Fruit fly (Drosophila melanogaster) whole organism, embryonic: ENCODE measurements around the gene VhaM9.7-c.

Experiments used
- CG11504 ChIP-seq: fragments of 200-800 bp; sonication (Bioruptor generic); optimal IDR thresholded peaks from 3 replicates; lab custom pipeline; 2019; ENCODE audit warnings: missing biosample characterization, mild to moderate bottlenecking, missing genetic modification characterization, moderate library complexity
- CG11560 ChIP-seq: fragments of 200-800 bp; sonication (Bioruptor generic); IDR thresholded peaks from 3 replicates; pipeline ENCODE4 v1.3.6; 2022; ENCODE audit warnings: missing biosample characterization, missing genetic modification characterization
- CG13424 ChIP-seq: fragments of 200-800 bp; sonication (Bioruptor generic); optimal IDR thresholded peaks from 2 replicates; lab custom pipeline; 2019; ENCODE audit warnings: missing biosample characterization, mild to moderate bottlenecking, missing genetic modification characterization, moderate library complexity
- CG14710 ChIP-seq: fragments of 200-800 bp; sonication (Bioruptor generic); optimal IDR thresholded peaks from 3 replicates; lab custom pipeline; 2019; ENCODE audit warnings: missing biosample characterization, mild to moderate bottlenecking, missing genetic modification characterization, moderate library complexity
- CG17361 ChIP-seq: fragments of 200-800 bp; sonication (Bioruptor generic); IDR thresholded peaks from 3 replicates; pipeline ENCODE4 v1.3.6; 2022; ENCODE audit warnings: missing biosample characterization, missing genetic modification characterization
- CG2678 ChIP-seq: fragments of 200-800 bp; sonication (Bioruptor generic); optimal IDR thresholded peaks from 3 replicates; lab custom pipeline; 2019; ENCODE audit warnings: missing biosample characterization, mild to moderate bottlenecking, missing genetic modification characterization, moderate library complexity
- CG2875 ChIP-seq: fragments of 200-800 bp; sonication (Bioruptor generic); optimal IDR thresholded peaks from 2 replicates; lab custom pipeline; 2017; ENCODE audit warnings: missing biosample characterization, mild to moderate bottlenecking, missing genetic modification characterization, missing genetic modification reagents
- CG30403 ChIP-seq: fragments of 200-800 bp; sonication (Bioruptor generic); optimal IDR thresholded peaks from 3 replicates; lab custom pipeline; 2016; ENCODE audit warnings: missing biosample characterization, missing genetic modification characterization
- CG31441 ChIP-seq: fragments of 200-800 bp; sonication (Bioruptor generic); IDR thresholded peaks from 2 replicates; pipeline ENCODE4 v1.3.6; 2022; ENCODE audit warnings: missing biosample characterization, missing genetic modification characterization
- CG3281 ChIP-seq: fragments of 200-800 bp; sonication (Bioruptor generic); optimal IDR thresholded peaks from 3 replicates; lab custom pipeline; 2017; ENCODE audit warnings: missing biosample characterization, mild to moderate bottlenecking, missing genetic modification characterization
- CG34224 ChIP-seq: fragments of 200-800 bp; sonication (Bioruptor generic); IDR thresholded peaks from 3 replicates; pipeline ENCODE4 v1.3.6; 2022; ENCODE audit warnings: missing biosample characterization, missing genetic modification characterization; ENCODE audit not compliant: partially characterized antibody
- CG6813 ChIP-seq: fragments of 200-800 bp; sonication (Bioruptor generic); optimal IDR thresholded peaks from 2 replicates; lab custom pipeline; 2017; ENCODE audit warnings: missing biosample characterization, missing genetic modification characterization, mild to moderate bottlenecking, moderate library complexity, missing genetic modification reagents
- CG7839 ChIP-seq: fragments of 200-800 bp; sonication (Bioruptor generic); optimal IDR thresholded peaks from 3 replicates; lab custom pipeline; 2018; ENCODE audit warnings: missing biosample characterization, mild to moderate bottlenecking, missing genetic modification characterization, moderate library complexity
- CG8359 ChIP-seq: fragments of 200-800 bp; sonication (Bioruptor generic); optimal IDR thresholded peaks from 2 replicates; lab custom pipeline; 2017; ENCODE audit warnings: missing biosample characterization, mild to moderate bottlenecking, missing genetic modification characterization, borderline replicate concordance
- CG8924 ChIP-seq: fragments of 200-800 bp; optimal IDR thresholded peaks from 3 replicates; lab custom pipeline; 2019; ENCODE audit warnings: missing biosample characterization, mild to moderate bottlenecking, missing genetic modification characterization, moderate library complexity
- CG9817 ChIP-seq: fragments of 200-800 bp; sonication (Bioruptor generic); optimal IDR thresholded peaks from 2 replicates; lab custom pipeline; 2018; ENCODE audit warnings: missing biosample characterization, mild to moderate bottlenecking, missing genetic modification characterization, moderate library complexity
- CrebB ChIP-seq: fragments of 200-800 bp; sonication (Bioruptor generic); optimal IDR thresholded peaks from 3 replicates; lab custom pipeline; 2018; ENCODE audit warnings: missing biosample characterization, mild to moderate bottlenecking, missing genetic modification characterization
- D ChIP-seq, 2 experiments: fragments of 200-800 bp in 1 of 2; fragments of >200 bp in 1 of 2; sonication (Bioruptor generic) in 1 of 2; optimal IDR thresholded peaks; 2 replicates in 1 of 2; 3 replicates in 1 of 2; lab custom pipeline; 2017; ENCODE audit warnings: mild to moderate bottlenecking in 1 of 2, missing biosample characterization in 1 of 2, missing genetic modification characterization in 1 of 2, missing genetic modification reagents in 1 of 2
- D19A ChIP-seq: fragments of 200-800 bp; optimal IDR thresholded peaks from 3 replicates; lab custom pipeline; 2019; ENCODE audit warnings: missing biosample characterization, mild to moderate bottlenecking, missing genetic modification characterization, moderate library complexity
- D19B ChIP-seq: fragments of 200-800 bp; sonication (Bioruptor generic); optimal IDR thresholded peaks from 2 replicates; lab custom pipeline; 2017; ENCODE audit warnings: missing biosample characterization, mild to moderate bottlenecking, missing genetic modification characterization
- Doc3 ChIP-seq: fragments of 200-800 bp; sonication (Bioruptor generic); IDR thresholded peaks from 3 replicates; pipeline ENCODE4 v1.3.6; 2022; ENCODE audit warnings: missing biosample characterization, missing genetic modification characterization; ENCODE audit not compliant: partially characterized antibody
- E2f1 ChIP-seq: fragments of 200-800 bp; sonication (Bioruptor generic); IDR thresholded peaks from 2 replicates; pipeline ENCODE4 v1.3.6; 2022; ENCODE audit warnings: missing biosample characterization, missing genetic modification characterization
- Hmx ChIP-seq: fragments of 200-800 bp; sonication (Bioruptor generic); optimal IDR thresholded peaks from 2 replicates; lab custom pipeline; 2016; ENCODE audit warnings: missing biosample characterization, missing genetic modification characterization
- Lim3 ChIP-seq: fragments of 200-800 bp; sonication (Bioruptor generic); IDR thresholded peaks from 2 replicates; pipeline ENCODE4 v1.3.6; 2022; ENCODE audit warnings: missing biosample characterization, missing genetic modification characterization
- Med ChIP-seq: fragments of 200-800 bp; sonication (Bioruptor generic); peaks from one replicate; lab custom pipeline; 2016; ENCODE audit warnings: missing biosample characterization, missing genetic modification characterization, mild to moderate bottlenecking, inconsistent platforms, moderate library complexity
- Oli ChIP-seq: fragments of 200-800 bp; sonication (Bioruptor generic); optimal IDR thresholded peaks from 2 replicates; lab custom pipeline; 2018; ENCODE audit warnings: missing biosample characterization, mild to moderate bottlenecking, missing genetic modification characterization, moderate library complexity
- PHDP ChIP-seq: fragments of 200-800 bp; sonication (Bioruptor generic); optimal IDR thresholded peaks from 3 replicates; lab custom pipeline; 2018; ENCODE audit warnings: missing biosample characterization, mild to moderate bottlenecking, missing genetic modification characterization, moderate library complexity
- Ravus ChIP-seq: fragments of 200-800 bp; sonication (Bioruptor generic); IDR thresholded peaks from 2 replicates; pipeline ENCODE4 v1.3.6; 2022; ENCODE audit warnings: missing biosample characterization, missing genetic modification characterization
- Scr ChIP-seq: fragments of 200-800 bp; sonication (Bioruptor generic); IDR thresholded peaks from 2 replicates; pipeline ENCODE4 v1.3.6; 2022; ENCODE audit warnings: missing biosample characterization, missing genetic modification characterization; ENCODE audit not compliant: partially characterized antibody
- Ssrp ChIP-seq: fragments of 200-800 bp; sonication (Bioruptor generic); optimal IDR thresholded peaks from 2 replicates; lab custom pipeline; 2018; ENCODE audit warnings: missing biosample characterization, mild to moderate bottlenecking, missing genetic modification characterization, moderate library complexity
- ash1 ChIP-seq: fragments of 200-800 bp; sonication (Bioruptor generic); optimal IDR thresholded peaks from 2 replicates; lab custom pipeline; 2018; ENCODE audit warnings: missing biosample characterization, mild to moderate bottlenecking, missing genetic modification characterization
- cas ChIP-seq: fragments of 200-800 bp; sonication (Bioruptor generic); IDR thresholded peaks from 2 replicates; pipeline ENCODE4 v1.3.6; 2022; ENCODE audit warnings: missing biosample characterization, missing genetic modification characterization
- chif ChIP-seq, 2 experiments: fragments of 200-800 bp; sonication (Bioruptor generic); optimal IDR thresholded peaks; 3 replicates each; lab custom pipeline; 2016; ENCODE audit warnings: missing biosample characterization in 2 of 2, missing genetic modification characterization in 2 of 2
- dmrt11E ChIP-seq: fragments of 200-800 bp; sonication (Bioruptor generic); optimal IDR thresholded peaks from 3 replicates; lab custom pipeline; 2018; ENCODE audit warnings: missing biosample characterization, mild to moderate bottlenecking, missing genetic modification characterization, moderate library complexity
- en ChIP-seq: fragments of 200-800 bp; sonication (Bioruptor generic); optimal IDR thresholded peaks from 2 replicates; lab custom pipeline; 2016; ENCODE audit warnings: missing biosample characterization, missing genetic modification characterization
- eve ChIP-seq, 2 experiments: fragments of >200 bp; optimal IDR thresholded peaks; 2 replicates each; lab custom pipeline; 2017; ENCODE audit warnings: missing biosample characterization in 2 of 2, missing genetic modification characterization in 2 of 2
- fd3F ChIP-seq: fragments of 200-800 bp; sonication (Bioruptor generic); optimal IDR thresholded peaks from 2 replicates; lab custom pipeline; 2018; ENCODE audit warnings: missing biosample characterization, mild to moderate bottlenecking, missing genetic modification characterization, moderate library complexity
- fd64A ChIP-seq: fragments of 200-800 bp; sonication (Bioruptor generic); optimal IDR thresholded peaks from 3 replicates; lab custom pipeline; 2018; ENCODE audit warnings: missing biosample characterization, mild to moderate bottlenecking, missing genetic modification characterization
- gem ChIP-seq: fragments of 200-800 bp; sonication (Bioruptor generic); optimal IDR thresholded peaks from 2 replicates; lab custom pipeline; 2019; ENCODE audit warnings: missing biosample characterization, mild to moderate bottlenecking, missing genetic modification characterization, moderate library complexity
- grau ChIP-seq: fragments of 200-800 bp; optimal IDR thresholded peaks from 3 replicates; lab custom pipeline; 2019; ENCODE audit warnings: missing biosample characterization, mild to moderate bottlenecking, missing genetic modification characterization, moderate library complexity
- gsb-n ChIP-seq: fragments of 200-800 bp; sonication (Bioruptor generic); optimal IDR thresholded peaks from 3 replicates; lab custom pipeline; 2018; ENCODE audit warnings: missing biosample characterization, mild to moderate bottlenecking, missing genetic modification characterization
- lilli ChIP-seq: fragments of 200-800 bp; sonication (Bioruptor generic); optimal IDR thresholded peaks from 3 replicates; lab custom pipeline; 2016; ENCODE audit warnings: missing biosample characterization, missing genetic modification characterization
- lola ChIP-seq, 3 experiments: fragments of >200 bp in 2 of 3; fragments of 200-800 bp in 1 of 3; sonication (Bioruptor generic) in 1 of 3; optimal IDR thresholded peaks; 2 replicates each; lab custom pipeline; 2017 to 2019; ENCODE audit warnings: missing biosample characterization in 3 of 3, missing genetic modification characterization in 3 of 3, mild to moderate bottlenecking in 1 of 3, moderate library complexity in 1 of 3
- mirr ChIP-seq: fragments of 200-800 bp; sonication (Bioruptor generic); optimal IDR thresholded peaks from 3 replicates; lab custom pipeline; 2018; ENCODE audit warnings: missing biosample characterization, mild to moderate bottlenecking, missing genetic modification characterization
- nmo ChIP-seq: fragments of 200-800 bp; sonication (Bioruptor generic); optimal IDR thresholded peaks from 2 replicates; lab custom pipeline; 2018; ENCODE audit warnings: missing biosample characterization, mild to moderate bottlenecking, missing genetic modification characterization, moderate library complexity
- org-1 ChIP-seq: fragments of 200-800 bp; sonication (Bioruptor generic); optimal IDR thresholded peaks from 2 replicates; lab custom pipeline; 2017; ENCODE audit warnings: missing biosample characterization, missing genetic modification characterization
- pb ChIP-seq: fragments of 200-800 bp; sonication (Bioruptor generic); optimal IDR thresholded peaks from 3 replicates; lab custom pipeline; 2016; ENCODE audit warnings: missing biosample characterization, missing genetic modification characterization
- psq ChIP-seq: fragments of 200-800 bp; sonication (Bioruptor generic); optimal IDR thresholded peaks from 2 replicates; lab custom pipeline; 2017; ENCODE audit warnings: missing biosample characterization, missing genetic modification characterization

VhaM9.7-c gene

dm6 chr3L:4232724-4233367 lies 46.2 kb upstream of the VhaM9.7-c start (continued):
- no peak for TF ChIP-seq fd3F
- TF ChIP-seq CG8924 (tag; lab: Kevin White, UChicago), result peak; percentile 19
- peak; percentile 57; the same call in 2 of the 3 replicates for TF ChIP-seq CG17361 (GFP tag; lab: Robert Waterston, UW)
- TF ChIP-seq D19B (GFP tag; lab: Kevin White, UChicago), result peak; percentile 12
- TF ChIP-seq fd64A (GFP tag; lab: Kevin White, UChicago), result no peak
- peak; percentile 37 for TF ChIP-seq lilli (GFP tag; lab: Kevin White, UChicago)
- no peak for TF ChIP-seq CrebB (tag; lab: Kevin White, UChicago)
- TF ChIP-seq CG2678 (tag; lab: Kevin White, UChicago), result peak; percentile 48
- no peak for TF ChIP-seq CG2875 (GFP tag; lab: Kevin White, UChicago)
- peak in 1 of 2 experiments; percentile 12 for TF ChIP-seq chif (GFP tag; optimal IDR thresholded peaks at IDR 0.05; lab: Kevin White, UChicago)
- no peak for TF ChIP-seq Lim3 (GFP tag; lab: Robert Waterston, UW)
- TF ChIP-seq nmo (GFP tag; lab: Kevin White, UChicago), result peak; percentile 56
- TF ChIP-seq pb (GFP tag; lab: Kevin White, UChicago), result no peak
- TF ChIP-seq CG13424 (tag; lab: Kevin White, UChicago), result peak; percentile 24
- peak; percentile 30 for TF ChIP-seq grau
- no peak for TF ChIP-seq E2f1 (GFP tag; lab: Robert Waterston, UW)
- TF ChIP-seq mirr, result no peak
- no peak for TF ChIP-seq D (optimal IDR thresholded peaks at IDR 0.05; lab: Kevin White, UChicago)
- peak; percentile 14 for TF ChIP-seq D (GFP tag; optimal IDR thresholded peaks at IDR 0.05; lab: Kevin White, UChicago)
- no peak for TF ChIP-seq Hmx
- peak; percentile 30; the same call in 1 of the 2 replicates for TF ChIP-seq CG31441
- TF ChIP-seq Doc3 (GFP tag; lab: Robert Waterston, UW), result no peak
- TF ChIP-seq lola (GFP tag; optimal IDR thresholded peaks at IDR 0.05; lab: Kevin White, UChicago), result peak in 1 of 3 experiments; percentile 47
- peak; percentile 22 for TF ChIP-seq PHDP (tag; lab: Kevin White, UChicago)
- peak; percentile 48 for TF ChIP-seq CG3281
- TF ChIP-seq CG14710 (tag; lab: Kevin White, UChicago), result peak; percentile 10
- no peak for TF ChIP-seq cas
- peak; percentile 98 for TF ChIP-seq D19A (tag; lab: Kevin White, UChicago)
- no peak for TF ChIP-seq CG6813
- no peak for TF ChIP-seq CG34224 (GFP tag; lab: Robert Waterston, UW)
- TF ChIP-seq psq (GFP tag; lab: Kevin White, UChicago), result no peak
- peak; percentile 59 for TF ChIP-seq gem (tag; lab: Kevin White, UChicago)
- peak; percentile 7 for TF ChIP-seq gsb-n (tag; lab: Kevin White, UChicago)
- peak in 1 of 2 experiments; percentile 5 for TF ChIP-seq eve (GFP tag; optimal IDR thresholded peaks at IDR 0.05; lab: Kevin White, UChicago)
- peak; percentile 26 for TF ChIP-seq Ssrp (tag; lab: Kevin White, UChicago)
- TF ChIP-seq Med (GFP tag; lab: Kevin White, UChicago), result peak; percentile 73
- TF ChIP-seq dmrt11E (tag; lab: Kevin White, UChicago), result peak; percentile 36
- TF ChIP-seq Oli (tag; lab: Kevin White, UChicago), result peak; percentile 50
- TF ChIP-seq Scr (GFP tag; lab: Robert Waterston, UW), result no peak
- TF ChIP-seq CG11504, result peak; percentile 53
- TF ChIP-seq CG7839 (tag; lab: Kevin White, UChicago), result peak; percentile 48
- no peak for TF ChIP-seq Ravus (GFP tag; lab: Robert Waterston, UW)
- peak; percentile 2 for TF ChIP-seq org-1 (GFP tag; lab: Kevin White, UChicago)
- TF ChIP-seq CG9817 (tag; lab: Kevin White, UChicago), result peak; percentile 12
- no peak for TF ChIP-seq ash1 (GFP tag; lab: Kevin White, UChicago)
- TF ChIP-seq CG30403 (GFP tag; lab: Kevin White, UChicago), result peak; percentile 45
- no peak for TF ChIP-seq CG8359 (GFP tag; lab: Kevin White, UChicago)
- TF ChIP-seq en, result no peak
- TF ChIP-seq CG11560, result no peak
